Fruit fly (Drosophila melanogaster): ENCODE results near the gene gig.

- TF ChIP-seq Blimp-1 (GFP tag; optimal IDR thresholded peaks at IDR 0.05) (no peak), OdsH (GFP tag; optimal IDR thresholded peaks at IDR 0.05) (no peak), CG32006 (GFP tag; optimal IDR thresholded peaks at IDR 0.05) (no peak), Hr38 (GFP tag; optimal IDR thresholded peaks at IDR 0.05) (no peak), eg (GFP tag; IDR thresholded peaks at IDR 0.05) (no peak), CG6808 (GFP tag; optimal IDR thresholded peaks at IDR 0.05) (no peak), lz (GFP tag; optimal IDR thresholded peaks at IDR 0.05) (no peak), CG3032 (tag; optimal IDR thresholded peaks at IDR 0.05) (no peak), dsx (GFP tag; optimal IDR thresholded peaks at IDR 0.05; ENCODE audit: poor library complexity, severe bottlenecking) (no peak), Gug (GFP tag; IDR thresholded peaks at IDR 0.05) (no peak), pdm3 (GFP tag; optimal IDR thresholded peaks at IDR 0.05) (no peak)
These were observed 4.2 kb downstream of the gig start, which contains the start of gene CG7335 for dm6 chr3L:20133168-20133567.
